Fruit fly (Drosophila melanogaster) whole organism, adult: ENCODE results near the gene kek6.

Experiments used
- CG11617 ChIP-seq: fragments of 200-800 bp; sonication (Bioruptor generic); optimal IDR thresholded peaks from 2 replicates; lab custom pipeline; 2017; ENCODE audit warnings: mild to moderate bottlenecking, missing biosample characterization, missing genetic modification reagents, missing genetic modification characterization
- CG7045 ChIP-seq: fragments of 200-800 bp; sonication (Bioruptor generic); optimal IDR thresholded peaks from 2 replicates; lab custom pipeline; 2017; ENCODE audit warnings: missing biosample characterization, mild to moderate bottlenecking, missing genetic modification characterization
- CG7101 ChIP-seq: fragments of 200-800 bp; sonication (Bioruptor generic); optimal IDR thresholded peaks from 2 replicates; lab custom pipeline; 2018; ENCODE audit warnings: missing biosample characterization, mild to moderate bottlenecking, missing genetic modification characterization, moderate library complexity
- Clk ChIP-seq: fragments of 200-800 bp; sonication (Bioruptor generic); optimal IDR thresholded peaks from 2 replicates; lab custom pipeline; 2017; ENCODE audit warnings: missing biosample characterization, missing genetic modification characterization
- bab1 ChIP-seq: fragments of 200-800 bp; sonication (Bioruptor generic); optimal IDR thresholded peaks from 3 replicates; lab custom pipeline; 2019; ENCODE audit warnings: missing biosample characterization, mild to moderate bottlenecking, missing genetic modification characterization, moderate library complexity
- cnc ChIP-seq, 2 experiments: fragments of >200 bp; optimal IDR thresholded peaks; 2 replicates each; lab custom pipeline; 2017
- pad ChIP-seq: fragments of 200-800 bp; sonication (Bioruptor generic); optimal IDR thresholded peaks from 3 replicates; lab custom pipeline; 2017; ENCODE audit warnings: missing biosample characterization, missing genetic modification characterization, mild to moderate bottlenecking, moderate library complexity, missing genetic modification reagents
- tj ChIP-seq: fragments of 200-800 bp; sonication (Bioruptor generic); optimal IDR thresholded peaks from 3 replicates; lab custom pipeline; 2017; ENCODE audit warnings: missing biosample characterization, mild to moderate bottlenecking, missing genetic modification characterization, moderate library complexity
- toe ChIP-seq: fragments of 200-800 bp; sonication (Bioruptor generic); optimal IDR thresholded peaks from 2 replicates; lab custom pipeline; 2016; ENCODE audit warnings: missing biosample characterization, missing genetic modification characterization

DNA sequence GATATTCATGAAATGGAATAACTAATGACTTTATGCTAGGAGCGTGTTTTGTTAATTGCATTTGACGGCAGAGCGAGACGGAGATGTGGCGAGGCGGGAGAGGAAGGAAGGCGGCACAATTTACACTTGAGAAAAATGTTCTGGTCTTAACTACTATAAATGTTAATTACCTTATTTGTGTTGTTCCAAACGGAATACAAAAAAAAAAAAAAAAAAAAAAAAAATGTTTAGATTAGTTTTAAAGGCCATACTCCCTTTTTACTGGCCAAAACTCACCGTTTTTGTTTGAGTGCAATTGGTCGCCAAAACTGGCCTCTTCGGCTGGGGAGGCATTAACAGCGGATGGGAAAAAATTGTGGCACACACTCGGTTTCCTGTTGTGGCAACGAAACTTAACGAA lies 5.2 kb downstream of the kek6 start:
- TF ChIP-seq CG7101 (tag; lab: Kevin White, UChicago) (no peak), cnc (optimal IDR thresholded peaks at IDR 0.05; lab: Kevin White, UChicago) (no peak), toe (GFP tag; lab: Kevin White, UChicago) (no peak), bab1 (GFP tag; lab: Kevin White, UChicago) (no peak), tj (no peak), CG7045 (GFP tag; lab: Kevin White, UChicago) (no peak), CG11617 (GFP tag; lab: Kevin White, UChicago) (no peak), pad (GFP tag; lab: Kevin White, UChicago) (no peak), Clk (GFP tag; lab: Kevin White, UChicago) (no peak)
